Worm (Caenorhabditis elegans) whole organism, L2 larva: ENCODE results near the gene sms-1.

Source experiments
- C34F6.9 ChIP-seq: fragments of 150-350 bp; optimal IDR thresholded peaks from 2 replicates; lab custom pipeline; 2014; ENCODE audit warnings: missing biosample characterization, missing genetic modification characterization
- F13H6.1 ChIP-seq: sonication (generic microtip); optimal IDR thresholded peaks from 2 replicates; lab custom pipeline; 2016; ENCODE audit warnings: missing genetic modification characterization, missing compliant biosample characterization
- R02D3.7 ChIP-seq: fragments of 150-350 bp; optimal IDR thresholded peaks from 2 replicates; lab custom pipeline; 2014; ENCODE audit warnings: missing biosample characterization, missing genetic modification characterization
- Y55F3AM.14 ChIP-seq: fragments of 200-800 bp; sonication (Bioruptor generic); optimal IDR thresholded peaks from 2 replicates; lab custom pipeline; 2018; ENCODE audit warnings: mild to moderate bottlenecking, missing genetic modification characterization, missing compliant biosample characterization
- alr-1 ChIP-seq: fragments of 150-350 bp; optimal IDR thresholded peaks from 2 replicates; lab custom pipeline; 2014; ENCODE audit warnings: missing biosample characterization, missing genetic modification characterization
- aly-2 ChIP-seq: fragments of 150-350 bp; optimal IDR thresholded peaks from 2 replicates; lab custom pipeline; 2014; ENCODE audit warnings: missing biosample characterization, missing genetic modification characterization
- ama-1 ChIP-seq: fragments of 150-350 bp; optimal IDR thresholded peaks from 2 replicates; lab custom pipeline; 2018; ENCODE audit warnings: inconsistent platforms
- blmp-1 ChIP-seq: sonication (generic microtip); optimal IDR thresholded peaks from 2 replicates; lab custom pipeline; 2017; ENCODE audit warnings: missing genetic modification characterization, mild to moderate bottlenecking, missing compliant biosample characterization, antibody characterized with exemption, moderate library complexity; ENCODE audit not compliant: insufficient read depth
- ceh-16 ChIP-seq: fragments of 150-350 bp; optimal IDR thresholded peaks from 2 replicates; lab custom pipeline; 2014; ENCODE audit warnings: missing biosample characterization, missing genetic modification characterization
- ceh-82 ChIP-seq: fragments of 150-350 bp; optimal IDR thresholded peaks from 2 replicates; lab custom pipeline; 2014; ENCODE audit warnings: missing biosample characterization, missing genetic modification characterization
- crh-2 ChIP-seq: sonication (generic microtip); optimal IDR thresholded peaks from 2 replicates; lab custom pipeline; 2017; ENCODE audit warnings: missing biosample characterization, missing genetic modification characterization
- dmd-4 ChIP-seq: sonication (generic microtip); optimal IDR thresholded peaks from 2 replicates; lab custom pipeline; 2017; ENCODE audit warnings: missing biosample characterization, missing genetic modification characterization
- egl-27 ChIP-seq: sonication (generic microtip); optimal IDR thresholded peaks from 3 replicates; lab custom pipeline; 2017; ENCODE audit warnings: missing biosample characterization, missing genetic modification reagents, missing genetic modification characterization
- elt-1 ChIP-seq: fragments of 150-350 bp; optimal IDR thresholded peaks from 2 replicates; lab custom pipeline; 2014; ENCODE audit warnings: missing biosample characterization, missing genetic modification characterization
- fos-1 ChIP-seq: fragments of 150-350 bp; optimal IDR thresholded peaks from 2 replicates; lab custom pipeline; 2014; ENCODE audit warnings: missing biosample characterization, missing genetic modification characterization
- gmeb-1 ChIP-seq: fragments of 150-350 bp; optimal IDR thresholded peaks from 2 replicates; lab custom pipeline; 2014; ENCODE audit warnings: missing biosample characterization, missing genetic modification characterization
- lin-11 ChIP-seq: fragments of 150-350 bp; sonication (generic microtip); optimal IDR thresholded peaks from 2 replicates; lab custom pipeline; 2014; ENCODE audit warnings: missing biosample characterization, missing genetic modification characterization, inconsistent platforms, mixed read lengths
- lin-13 ChIP-seq: fragments of 150-350 bp; optimal IDR thresholded peaks from 2 replicates; lab custom pipeline; 2014; ENCODE audit warnings: missing biosample characterization, missing genetic modification reagents, missing genetic modification characterization
- lin-39 ChIP-seq: fragments of 150-350 bp; optimal IDR thresholded peaks from 2 replicates; lab custom pipeline; 2014; ENCODE audit warnings: missing biosample characterization, missing genetic modification reagents, missing genetic modification characterization
- lsy-2 ChIP-seq, 2 experiments: fragments of 150-350 bp in 1 of 2; sonication (generic microtip) in 1 of 2; optimal IDR thresholded peaks; 2 replicates each; lab custom pipeline; 2014 to 2017; ENCODE audit warnings: missing biosample characterization in 2 of 2, missing genetic modification characterization in 2 of 2
- mab-5 ChIP-seq: fragments of 150-350 bp; optimal IDR thresholded peaks from 2 replicates; lab custom pipeline; 2014; ENCODE audit warnings: missing biosample characterization, missing genetic modification characterization
- mbf-1 ChIP-seq: sonication (generic microtip); optimal IDR thresholded peaks from 2 replicates; lab custom pipeline; 2017; ENCODE audit warnings: missing biosample characterization, missing genetic modification characterization
- mdl-1 ChIP-seq, 2 experiments: fragments of 150-350 bp in 1 of 2; sonication (generic microtip) in 1 of 2; optimal IDR thresholded peaks; 2 replicates each; lab custom pipeline; 2017; ENCODE audit warnings: missing biosample characterization in 2 of 2, missing genetic modification characterization in 2 of 2
- nhr-10 ChIP-seq: sonication (generic microtip); optimal IDR thresholded peaks from 2 replicates; lab custom pipeline; 2017; ENCODE audit warnings: missing biosample characterization, missing genetic modification characterization
- nhr-11 ChIP-seq: fragments of 150-350 bp; optimal IDR thresholded peaks from 2 replicates; lab custom pipeline; 2014; ENCODE audit warnings: missing biosample characterization, missing genetic modification characterization
- nhr-12 ChIP-seq: fragments of 150-350 bp; optimal IDR thresholded peaks from 2 replicates; lab custom pipeline; 2014; ENCODE audit warnings: missing biosample characterization, missing genetic modification characterization
- nhr-129 ChIP-seq: fragments of 150-350 bp; optimal IDR thresholded peaks from 2 replicates; lab custom pipeline; 2014; ENCODE audit warnings: missing biosample characterization, missing genetic modification characterization
- nhr-21 ChIP-seq: fragments of 150-350 bp; optimal IDR thresholded peaks from 2 replicates; lab custom pipeline; 2014; ENCODE audit warnings: missing biosample characterization, missing genetic modification characterization
- nhr-25 ChIP-seq: fragments of 150-350 bp; sonication (generic microtip); optimal IDR thresholded peaks from 3 replicates; lab custom pipeline; 2014; ENCODE audit warnings: missing biosample characterization, missing genetic modification characterization
- nhr-6 ChIP-seq: fragments of 150-350 bp; optimal IDR thresholded peaks from 2 replicates; lab custom pipeline; 2014; ENCODE audit warnings: missing biosample characterization, missing genetic modification characterization
- nhr-77 ChIP-seq: fragments of 150-350 bp; optimal IDR thresholded peaks from 2 replicates; lab custom pipeline; 2014; ENCODE audit warnings: missing biosample characterization, missing genetic modification characterization
- peb-1 ChIP-seq: fragments of 150-350 bp; optimal IDR thresholded peaks from 2 replicates; lab custom pipeline; 2014; ENCODE audit warnings: missing biosample characterization, missing genetic modification characterization
- sem-4 ChIP-seq: fragments of 150-350 bp; optimal IDR thresholded peaks from 2 replicates; lab custom pipeline; 2014; ENCODE audit warnings: missing biosample characterization, missing genetic modification reagents, missing genetic modification characterization
- skn-1 ChIP-seq: sonication (generic microtip); optimal IDR thresholded peaks from 2 replicates; lab custom pipeline; 2017; ENCODE audit warnings: missing biosample characterization, missing genetic modification characterization
- sma-3 ChIP-seq: sonication (generic microtip); optimal IDR thresholded peaks from 2 replicates; lab custom pipeline; 2016; ENCODE audit warnings: missing genetic modification reagents, missing genetic modification characterization, missing compliant biosample characterization
- sma-9 ChIP-seq, 2 experiments: fragments of 150-350 bp in 1 of 2; sonication (generic microtip) in 1 of 2; optimal IDR thresholded peaks; 2 replicates each; lab custom pipeline; 2014 to 2016; ENCODE audit warnings: missing genetic modification characterization in 2 of 2, mild to moderate bottlenecking in 1 of 2, missing biosample characterization in 1 of 2, missing compliant biosample characterization in 1 of 2, missing genetic modification reagents in 1 of 2, moderate library complexity in 1 of 2
- snpc-4 ChIP-seq: fragments of 150-350 bp; optimal IDR thresholded peaks from 2 replicates; lab custom pipeline; 2014; ENCODE audit warnings: missing biosample characterization, missing genetic modification characterization
- unc-39 ChIP-seq: fragments of 150-350 bp; optimal IDR thresholded peaks from 2 replicates; lab custom pipeline; 2014; ENCODE audit warnings: missing biosample characterization, missing genetic modification characterization
- unc-55 ChIP-seq: fragments of 150-350 bp; sonication (generic microtip); optimal IDR thresholded peaks from 3 replicates; lab custom pipeline; 2014; ENCODE audit warnings: missing biosample characterization, missing genetic modification reagents, missing genetic modification characterization
- zag-1 ChIP-seq: fragments of 150-350 bp; optimal IDR thresholded peaks from 2 replicates; lab custom pipeline; 2014; ENCODE audit warnings: missing biosample characterization, missing genetic modification characterization
- ztf-11 ChIP-seq: sonication (generic microtip); optimal IDR thresholded peaks from 2 replicates; lab custom pipeline; 2017; ENCODE audit warnings: missing biosample characterization, missing genetic modification characterization
- ztf-4 ChIP-seq: fragments of 150-350 bp; optimal IDR thresholded peaks from 2 replicates; lab custom pipeline; 2014; ENCODE audit warnings: missing biosample characterization, missing genetic modification characterization

sms-1 gene

ce11 chrIV:11523685-11524084 lies 25.7 kb upstream of the sms-1 start:
- TF ChIP-seq fos-1 (tag; lab: Kevin White, UChicago) (no peak), ama-1 (no peak), mbf-1 (no peak), nhr-129 (no peak), zag-1 (tag; lab: Kevin White, UChicago) (no peak), snpc-4 (tag; lab: Kevin White, UChicago) (no peak), nhr-11 (tag; lab: Kevin White, UChicago) (no peak), sem-4 (tag; lab: Kevin White, UChicago) (no peak), gmeb-1 (tag; lab: Kevin White, UChicago) (no peak), aly-2 (tag; lab: Kevin White, UChicago) (no peak), blmp-1 (no peak), ztf-11 (tag; lab: Kevin White, UChicago) (no peak), peb-1 (tag; lab: Kevin White, UChicago) (no peak), lin-11 (tag; lab: Kevin White, UChicago) (no peak), nhr-10 (tag; lab: Kevin White, UChicago) (no peak), unc-39 (tag; lab: Kevin White, UChicago) (no peak)

DNA sequence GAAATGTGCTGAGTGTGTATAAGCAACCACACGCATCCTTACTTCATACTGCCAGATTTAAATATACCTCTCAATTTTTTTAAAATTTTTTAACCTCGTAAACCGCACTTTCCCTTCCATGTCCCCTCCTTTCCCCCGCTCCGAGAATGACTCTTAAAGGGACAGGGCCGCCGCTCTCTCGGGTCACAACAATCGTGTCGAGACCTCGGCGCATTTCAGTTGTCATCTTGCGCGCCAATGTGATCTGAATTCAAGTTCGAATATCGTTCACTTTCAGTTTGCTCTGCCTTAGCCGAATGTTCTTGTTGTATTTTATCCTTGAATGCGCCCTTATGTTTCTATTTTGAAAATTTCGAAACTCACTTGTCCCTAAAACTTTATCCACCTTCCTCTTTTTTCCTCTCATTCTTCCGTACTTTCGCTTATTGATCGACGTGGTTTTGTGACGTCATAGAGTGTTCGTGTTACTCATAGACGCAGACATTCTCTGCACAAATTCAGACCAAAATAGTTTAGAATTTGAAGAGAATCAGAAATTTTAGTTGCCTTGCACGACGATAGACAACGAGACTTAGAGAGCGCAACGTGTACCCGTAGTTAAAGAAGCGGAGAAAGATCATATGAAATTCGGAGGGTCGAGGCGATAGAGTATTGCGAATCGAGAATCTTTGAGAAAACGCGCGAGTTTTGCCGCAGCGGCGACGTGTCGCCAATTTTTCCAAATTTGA lies 24.4 kb upstream of the sms-1 start:
- TF ChIP-seq gmeb-1 (tag; lab: Kevin White, UChicago) (peak; percentile 65), crh-2 (peak; percentile 97), alr-1 (tag; lab: Kevin White, UChicago) (no peak), unc-55 (GFP tag; lab: Kevin White, UChicago) (peak; percentile 82), zag-1 (tag; lab: Kevin White, UChicago) (peak; percentile 21), dmd-4 (no peak), blmp-1 (peak; percentile 81), F13H6.1 (tag; lab: Kevin White, UChicago) (peak; percentile 81), nhr-77 (tag; lab: Kevin White, UChicago) (peak; percentile 41), nhr-11 (tag; lab: Kevin White, UChicago) (no peak), unc-39 (tag; lab: Kevin White, UChicago) (no peak), egl-27 (tag; lab: Kevin White, UChicago) (peak; percentile 65), sma-3 (GFP tag; lab: Kevin White, UChicago) (peak; percentile 56), fos-1 (tag; lab: Kevin White, UChicago) (peak; percentile 63), ama-1 (peak; percentile 83), nhr-25 (tag; lab: Kevin White, UChicago) (peak; percentile 68), C34F6.9 (tag; lab: Kevin White, UChicago) (peak; percentile 88), nhr-21 (tag; lab: Kevin White, UChicago) (peak; percentile 65), ceh-82 (peak; percentile 21), nhr-12 (tag; lab: Kevin White, UChicago) (no peak), nhr-129 (peak; percentile 76), snpc-4 (tag; lab: Kevin White, UChicago) (no peak), skn-1 (no peak), mab-5 (tag; lab: Kevin White, UChicago) (peak; percentile 2), ztf-11 (tag; lab: Kevin White, UChicago) (no peak), R02D3.7 (no peak), elt-1 (tag; lab: Kevin White, UChicago) (no peak), sem-4 (tag; lab: Kevin White, UChicago) (peak; percentile 78), peb-1 (tag; lab: Kevin White, UChicago) (no peak), Y55F3AM.14 (no peak), lin-13 (GFP tag; lab: Kevin White, UChicago) (peak; percentile 46), lsy-2 (tag; optimal IDR thresholded peaks at IDR 0.05; lab: Kevin White, UChicago) (peak; percentile 47 to 84), nhr-6 (tag; lab: Kevin White, UChicago) (peak; percentile 60), sma-9 (GFP tag; optimal IDR thresholded peaks at IDR 0.05; lab: Kevin White, UChicago) (peak; percentile 83), sma-9 (tag; optimal IDR thresholded peaks at IDR 0.05; lab: Kevin White, UChicago) (no peak), ceh-16 (tag; lab: Kevin White, UChicago) (no peak), lin-39 (tag; lab: Kevin White, UChicago) (no peak), ztf-4 (tag; lab: Kevin White, UChicago) (peak; percentile 78), mdl-1 (tag; optimal IDR thresholded peaks at IDR 0.05; lab: Kevin White, UChicago) (peak in 1 of 2 experiments; percentile 10), aly-2 (tag; lab: Kevin White, UChicago) (no peak)
